Worm (Caenorhabditis elegans) whole organism, young adult: ENCODE measurements around the gene srr-3.
A peak's percentile ranks its signal among the peaks of the same experiment; 100 is the strongest.

Experiments
- B0261.1 ChIP-seq: sonication (generic microtip); optimal IDR thresholded peaks from 2 replicates; lab custom pipeline; 2016; ENCODE audit warnings: mild to moderate bottlenecking, missing genetic modification characterization, moderate library complexity, missing compliant biosample characterization
- C17E4.6 ChIP-seq: fragments of 200-800 bp; sonication (Bioruptor generic); IDR thresholded peaks from 2 replicates; pipeline ENCODE4 v1.3.6; 2022; ENCODE audit warnings: missing genetic modification reagents, missing genetic modification characterization, missing compliant biosample characterization
- D2030.7 ChIP-seq: fragments of 200-800 bp; sonication (Bioruptor generic); IDR thresholded peaks from 2 replicates; pipeline ENCODE4 v1.3.6; 2022; ENCODE audit warnings: missing genetic modification reagents, missing genetic modification characterization, missing compliant biosample characterization
- F22D6.2 ChIP-seq: sonication (generic microtip); optimal IDR thresholded peaks from 2 replicates; lab custom pipeline; 2016; ENCODE audit warnings: mild to moderate bottlenecking, missing genetic modification characterization, missing compliant biosample characterization
- F33H1.4 ChIP-seq: fragments of 200-800 bp; sonication (Bioruptor generic); IDR thresholded peaks from 2 replicates; pipeline ENCODE4 v1.3.6; 2022; ENCODE audit warnings: missing genetic modification reagents, missing genetic modification characterization, missing compliant biosample characterization
- F37B4.10 ChIP-seq: fragments of 200-800 bp; sonication (Bioruptor generic); IDR thresholded peaks from 2 replicates; pipeline ENCODE4 v1.3.6; 2022; ENCODE audit warnings: missing genetic modification characterization, missing compliant biosample characterization
- F57A8.1 ChIP-seq: fragments of 200-800 bp; sonication (Bioruptor generic); optimal IDR thresholded peaks from 2 replicates; lab custom pipeline; 2018; ENCODE audit warnings: mild to moderate bottlenecking, missing genetic modification characterization, moderate library complexity, missing compliant biosample characterization
- T26A5.8 ChIP-seq: sonication (generic microtip); optimal IDR thresholded peaks from 2 replicates; lab custom pipeline; 2016; ENCODE audit warnings: missing genetic modification characterization, missing compliant biosample characterization
- Y67H2A.10 ChIP-seq: fragments of 200-800 bp; sonication (Bioruptor generic); conservative IDR thresholded peaks from 2 replicates; pipeline ENCODE4 v1.3.6; 2022; ENCODE audit warnings: missing genetic modification reagents, missing genetic modification characterization, missing compliant biosample characterization
- Y79H2A.3 ChIP-seq: fragments of 200-800 bp; sonication (Bioruptor generic); conservative IDR thresholded peaks from 2 replicates; pipeline ENCODE4 v1.3.6; 2022; ENCODE audit warnings: missing genetic modification reagents, missing genetic modification characterization, missing compliant biosample characterization
- Y95B8A.8 ChIP-seq: fragments of 200-800 bp; sonication (Bioruptor generic); IDR thresholded peaks from 2 replicates; pipeline ENCODE4 v1.3.6; 2022; ENCODE audit warnings: missing genetic modification reagents, missing genetic modification characterization, missing compliant biosample characterization
- akir-1 ChIP-seq: fragments of 200-800 bp; sonication (Bioruptor generic); optimal IDR thresholded peaks from 2 replicates; lab custom pipeline; 2018; ENCODE audit warnings: mild to moderate bottlenecking, missing genetic modification characterization, moderate library complexity, missing compliant biosample characterization
- ama-1 ChIP-seq, 3 experiments: fragments of 150-350 bp in 1 of 3; sonication (generic microtip) in 2 of 3; optimal IDR thresholded peaks; 2 replicates each; lab custom pipeline; 2014 to 2018; ENCODE audit warnings: missing biosample characterization in 2 of 3, missing genetic modification characterization in 2 of 3, missing genetic modification reagents in 2 of 3
- aptf-2 ChIP-seq: fragments of 200-800 bp; sonication (Bioruptor generic); conservative IDR thresholded peaks from 2 replicates; pipeline ENCODE4 v1.3.6; 2022; ENCODE audit warnings: missing genetic modification reagents, missing genetic modification characterization, missing compliant biosample characterization
- aptf-3 ChIP-seq: fragments of 200-800 bp; sonication (Bioruptor generic); IDR thresholded peaks from 2 replicates; pipeline ENCODE4 v1.3.6; 2022; ENCODE audit warnings: missing genetic modification characterization, missing compliant biosample characterization
- attf-5 ChIP-seq: fragments of 200-800 bp; sonication (Bioruptor generic); optimal IDR thresholded peaks from 2 replicates; lab custom pipeline; 2018; ENCODE audit warnings: mild to moderate bottlenecking, missing genetic modification characterization, missing compliant biosample characterization
- attf-6 ChIP-seq: fragments of 200-800 bp; sonication (Bioruptor generic); IDR thresholded peaks from 2 replicates; pipeline ENCODE4 v1.3.6; 2022; ENCODE audit warnings: missing genetic modification reagents, missing genetic modification characterization, missing compliant biosample characterization
- bed-2 ChIP-seq: fragments of 200-800 bp; sonication (Bioruptor generic); IDR thresholded peaks from 2 replicates; pipeline ENCODE4 v1.3.6; 2022; ENCODE audit warnings: missing genetic modification reagents, missing genetic modification characterization, missing compliant biosample characterization
- ccch-3 ChIP-seq: fragments of 200-800 bp; sonication (Bioruptor generic); optimal IDR thresholded peaks from 2 replicates; lab custom pipeline; 2018; ENCODE audit warnings: mild to moderate bottlenecking, missing genetic modification characterization, missing compliant biosample characterization
- cebp-1 ChIP-seq, 2 experiments: fragments of 200-800 bp in 1 of 2; sonication (Bioruptor generic) in 1 of 2; sonication (generic microtip) in 1 of 2; IDR thresholded peaks in 1 of 2; optimal IDR thresholded peaks in 1 of 2; 2 replicates each; pipeline versions ENCODE4 v1.3.6 to Lab custom; 2017 to 2022; ENCODE audit warnings: missing compliant biosample characterization in 2 of 2, missing genetic modification characterization in 2 of 2, mild to moderate bottlenecking in 1 of 2, missing genetic modification reagents in 1 of 2, moderate library complexity in 1 of 2
- cebp-2 ChIP-seq: fragments of 200-800 bp; sonication (Bioruptor generic); IDR thresholded peaks from 2 replicates; pipeline ENCODE4 v1.3.6; 2022; ENCODE audit warnings: missing genetic modification characterization, missing compliant biosample characterization
- ceh-100 ChIP-seq: fragments of 200-800 bp; sonication (Bioruptor generic); IDR thresholded peaks from 2 replicates; pipeline ENCODE4 v1.3.6; 2022; ENCODE audit warnings: missing genetic modification reagents, missing genetic modification characterization, missing compliant biosample characterization
- ceh-58 ChIP-seq: fragments of 200-800 bp; sonication (Bioruptor generic); IDR thresholded peaks from 2 replicates; pipeline ENCODE4 v1.3.6; 2022; ENCODE audit warnings: missing genetic modification characterization, missing compliant biosample characterization
- ceh-91 ChIP-seq: fragments of 200-800 bp; sonication (Bioruptor generic); IDR thresholded peaks from 2 replicates; pipeline ENCODE4 v1.3.6; 2022; ENCODE audit warnings: missing genetic modification reagents, missing genetic modification characterization, missing compliant biosample characterization
- dpl-1 ChIP-seq: fragments of 150-350 bp; optimal IDR thresholded peaks from 2 replicates; lab custom pipeline; 2014; ENCODE audit warnings: missing biosample characterization, missing genetic modification reagents, missing genetic modification characterization
- efl-1 ChIP-seq: fragments of 150-350 bp; optimal IDR thresholded peaks from 2 replicates; lab custom pipeline; 2014; ENCODE audit warnings: missing biosample characterization, missing genetic modification reagents, missing genetic modification characterization
- egl-18 ChIP-seq: fragments of 200-800 bp; sonication (Bioruptor generic); IDR thresholded peaks from 2 replicates; pipeline ENCODE4 v1.3.6; 2022; ENCODE audit warnings: missing genetic modification reagents, missing genetic modification characterization, missing compliant biosample characterization
- egl-44 ChIP-seq: fragments of 200-800 bp; sonication (Bioruptor generic); IDR thresholded peaks from 2 replicates; pipeline ENCODE4 v1.3.6; 2022; ENCODE audit warnings: missing genetic modification reagents, missing genetic modification characterization, missing compliant biosample characterization
- egrh-3 ChIP-seq: fragments of 200-800 bp; sonication (Bioruptor generic); IDR thresholded peaks from 2 replicates; pipeline ENCODE4 v1.3.6; 2022; ENCODE audit warnings: missing genetic modification reagents, missing genetic modification characterization, missing compliant biosample characterization
- ets-4 ChIP-seq: fragments of 200-800 bp; sonication (Bioruptor generic); optimal IDR thresholded peaks from 2 replicates; lab custom pipeline; 2018; ENCODE audit warnings: mild to moderate bottlenecking, missing genetic modification characterization, missing compliant biosample characterization
- him-1 ChIP-seq: sonication (generic microtip); optimal IDR thresholded peaks from 2 replicates; lab custom pipeline; 2016; ENCODE audit warnings: missing genotype, missing genetic modification reagents, missing genetic modification characterization, missing compliant biosample characterization
- hsf-1 ChIP-seq: fragments of 200-800 bp; sonication (Bioruptor generic); IDR thresholded peaks from 2 replicates; pipeline ENCODE4 v1.3.6; 2022; ENCODE audit warnings: missing genetic modification reagents, missing genetic modification characterization, missing compliant biosample characterization
- lir-1 ChIP-seq: fragments of 200-800 bp; sonication (Bioruptor generic); conservative IDR thresholded peaks from 2 replicates; pipeline ENCODE4 v1.3.6; 2022; ENCODE audit warnings: missing genetic modification reagents, missing genetic modification characterization, missing compliant biosample characterization
- madf-8 ChIP-seq: fragments of 200-800 bp; sonication (Bioruptor generic); conservative IDR thresholded peaks from 2 replicates; pipeline ENCODE4 v1.3.6; 2022; ENCODE audit warnings: missing genetic modification reagents, missing genetic modification characterization, missing compliant biosample characterization
- mel-28 ChIP-seq: sonication (generic microtip); optimal IDR thresholded peaks from 2 replicates; lab custom pipeline; 2016; ENCODE audit warnings: borderline replicate concordance, mild to moderate bottlenecking, missing genetic modification characterization, missing compliant biosample characterization
- mes-4 ChIP-seq: sonication (generic microtip); optimal IDR thresholded peaks from 2 replicates; lab custom pipeline; 2016; ENCODE audit warnings: missing genotype, missing genetic modification characterization, missing compliant biosample characterization
- nhr-120 ChIP-seq: fragments of 200-800 bp; sonication (Bioruptor generic); IDR thresholded peaks from 2 replicates; pipeline ENCODE4 v1.3.6; 2022; ENCODE audit warnings: missing genetic modification characterization, missing compliant biosample characterization
- nhr-80 ChIP-seq: sonication (generic microtip); optimal IDR thresholded peaks from 2 replicates; lab custom pipeline; 2016; ENCODE audit warnings: missing genetic modification characterization, missing compliant biosample characterization
- nhr-90 ChIP-seq: sonication (generic microtip); optimal IDR thresholded peaks from 2 replicates; lab custom pipeline; 2016; ENCODE audit warnings: missing genotype, mild to moderate bottlenecking, missing genetic modification characterization, missing compliant biosample characterization
- pha-4 ChIP-seq: fragments of 150-350 bp; sonication (generic microtip); optimal IDR thresholded peaks from 2 replicates; lab custom pipeline; 2014; ENCODE audit warnings: missing biosample characterization, missing genetic modification reagents, missing genetic modification characterization
- rcor-1 ChIP-seq: fragments of 200-800 bp; sonication (Bioruptor generic); IDR thresholded peaks from 2 replicates; pipeline ENCODE4 v1.3.6; 2022; ENCODE audit warnings: missing genetic modification reagents, missing genetic modification characterization, missing compliant biosample characterization
- rec-8 ChIP-seq, 2 experiments: sonication (generic microtip); optimal IDR thresholded peaks; 2 replicates each; lab custom pipeline; 2016; ENCODE audit warnings: mild to moderate bottlenecking in 2 of 2, missing genetic modification characterization in 2 of 2, missing genetic modification reagents in 2 of 2, missing genotype in 2 of 2, missing biosample characterization in 1 of 2, missing compliant biosample characterization in 1 of 2, moderate library complexity in 1 of 2
- snpc-1.1 ChIP-seq: sonication (generic microtip); optimal IDR thresholded peaks from 2 replicates; lab custom pipeline; 2017; ENCODE audit warnings: missing genetic modification characterization, mild to moderate bottlenecking, missing compliant biosample characterization, antibody characterized with exemption, moderate library complexity, missing genotype, missing genetic modification reagents; ENCODE audit not compliant: insufficient read depth
- tbp1 ChIP-seq: fragments of 200-800 bp; sonication (Bioruptor generic); optimal IDR thresholded peaks from 2 replicates; lab custom pipeline; 2018; ENCODE audit warnings: mild to moderate bottlenecking, missing genetic modification characterization, missing compliant biosample characterization
- unc-130 ChIP-seq: sonication (generic microtip); optimal IDR thresholded peaks from 2 replicates; lab custom pipeline; 2016; ENCODE audit warnings: missing genetic modification reagents, missing genetic modification characterization, missing compliant biosample characterization
- ztf-28 ChIP-seq: fragments of 200-800 bp; sonication (Bioruptor generic); IDR thresholded peaks from 2 replicates; pipeline ENCODE4 v1.3.6; 2022; ENCODE audit warnings: missing genetic modification reagents, missing genetic modification characterization, missing compliant biosample characterization
- ztf-3 ChIP-seq: fragments of 200-800 bp; sonication (Bioruptor generic); optimal IDR thresholded peaks from 2 replicates; lab custom pipeline; 2018; ENCODE audit warnings: mild to moderate bottlenecking, missing genetic modification characterization, missing compliant biosample characterization

srr-3 gene

DNA sequence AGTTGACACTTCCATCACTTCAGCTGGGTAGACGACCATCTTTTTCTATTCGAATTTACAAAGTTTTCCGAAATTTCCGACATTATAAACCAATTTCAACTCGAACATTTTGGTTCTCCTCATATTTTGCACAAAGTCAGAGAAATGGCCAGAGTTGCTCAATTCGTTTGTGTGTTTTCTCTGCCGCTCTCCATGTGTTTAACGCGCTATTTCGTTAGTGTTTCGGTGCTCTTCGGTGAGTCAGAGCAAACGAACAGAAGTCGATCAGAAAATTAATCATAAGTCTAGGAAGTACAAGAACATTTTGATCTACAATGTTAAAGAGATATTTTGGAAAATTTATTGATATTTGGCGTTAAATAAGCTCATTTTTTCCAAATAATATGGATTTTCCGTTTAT, at the start of gene srr-3:
Gene srr-3 (minus strand): TSS at position 101 of the 400 bp plus-strand sequence.
- TF ChIP-seq egl-44 (GFP tag; lab: Robert Waterston, UW) (no peak), nhr-120 (no peak), ets-4 (GFP tag; lab: Kevin White, UChicago) (no peak), snpc-1.1 (tag; lab: Kevin White, UChicago) (no peak), pha-4 (no peak), F37B4.10 (GFP tag; lab: Robert Waterston, UW) (no peak), Y79H2A.3 (GFP tag; lab: Robert Waterston, UW) (no peak), egrh-3 (GFP tag; lab: Robert Waterston, UW) (no peak), ztf-28 (GFP tag; lab: Robert Waterston, UW) (no peak), F57A8.1 (GFP tag; lab: Kevin White, UChicago) (no peak), ccch-3 (GFP tag; lab: Kevin White, UChicago) (no peak), ztf-3 (GFP tag; lab: Kevin White, UChicago) (no peak), attf-6 (GFP tag; lab: Robert Waterston, UW) (no peak), ceh-91 (GFP tag; lab: Robert Waterston, UW) (no peak), dpl-1 (no peak), efl-1 (GFP tag; lab: Kevin White, UChicago) (no peak), nhr-80 (tag; lab: Kevin White, UChicago) (no peak), lir-1 (GFP tag; lab: Robert Waterston, UW) (no peak), him-1 (tag; lab: Kevin White, UChicago) (no peak)
- TF ChIP-seq, all 124 proteins: peak for 0

DNA sequence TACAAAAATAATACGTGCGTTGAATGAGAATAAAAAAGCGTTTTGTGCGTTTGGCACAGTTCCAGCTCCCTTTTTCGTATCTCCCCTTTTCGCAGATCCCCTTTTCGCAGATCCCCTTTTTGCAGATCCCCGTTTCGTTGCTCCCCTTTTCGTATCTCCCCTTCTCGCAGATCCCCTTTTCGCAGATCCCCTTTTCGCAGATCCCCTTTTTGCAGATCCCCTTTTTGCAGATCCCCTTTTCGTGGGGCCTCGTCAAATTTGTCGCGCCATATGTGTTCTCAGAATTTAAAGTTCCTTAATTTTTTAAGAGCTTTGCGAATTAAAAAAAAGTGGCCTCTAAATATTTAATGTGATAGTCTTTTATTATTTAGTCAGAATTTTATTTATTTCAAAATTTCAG, 44.4 kb upstream of the srr-3 start, which contains the start of gene Y32B12B.4:
Gene Y32B12B.4 (plus strand): TSS at position 399 of the 400 bp plus-strand sequence.
- 0 out of 2 replicates have a peak, but pooled peaks have one; percentile 9 for TF ChIP-seq aptf-2
- TF ChIP-seq cebp-2 (GFP tag; lab: Robert Waterston, UW), result no peak
- no peak for TF ChIP-seq cebp-1 (GFP tag; IDR thresholded peaks at IDR 0.05; lab: Robert Waterston, UW)
- TF ChIP-seq cebp-1 (tag; optimal IDR thresholded peaks at IDR 0.05; lab: Kevin White, UChicago), result no peak
- TF ChIP-seq rcor-1 (GFP tag; lab: Robert Waterston, UW), result no peak
- no peak for TF ChIP-seq ceh-58 (GFP tag; lab: Robert Waterston, UW)
- TF ChIP-seq ccch-3 (GFP tag; lab: Kevin White, UChicago), result no peak
- TF ChIP-seq akir-1 (GFP tag; lab: Kevin White, UChicago), result no peak
- no peak for TF ChIP-seq aptf-3 (GFP tag; lab: Robert Waterston, UW)
- TF ChIP-seq F22D6.2 (tag; lab: Kevin White, UChicago), result no peak
- no peak for TF ChIP-seq hsf-1 (GFP tag; lab: Robert Waterston, UW)
- TF ChIP-seq ama-1 (optimal IDR thresholded peaks at IDR 0.05; lab: Kevin White, UChicago), result no peak
- no peak for TF ChIP-seq ama-1 (GFP tag; optimal IDR thresholded peaks at IDR 0.05; lab: Kevin White, UChicago)
- TF ChIP-seq nhr-90 (tag; lab: Kevin White, UChicago), result no peak
- 0 out of 2 replicates have a peak, but pooled peaks have one; percentile 5 for TF ChIP-seq egrh-3 (GFP tag; lab: Robert Waterston, UW)
- no peak for TF ChIP-seq mel-28 (tag; lab: Kevin White, UChicago)
- no peak for TF ChIP-seq Y67H2A.10 (GFP tag; lab: Robert Waterston, UW)
- no peak for TF ChIP-seq bed-2 (GFP tag; lab: Robert Waterston, UW)
- 0 out of 2 replicates have a peak, but pooled peaks have one; percentile 13 for TF ChIP-seq D2030.7 (GFP tag; lab: Robert Waterston, UW)
- TF ChIP-seq F33H1.4 (GFP tag; lab: Robert Waterston, UW), result no peak
- TF ChIP-seq attf-5 (GFP tag; lab: Kevin White, UChicago), result no peak
- TF ChIP-seq ceh-100 (GFP tag; lab: Robert Waterston, UW), result peak; percentile 90
- TF ChIP-seq Y95B8A.8, result no peak
- no peak for TF ChIP-seq mes-4 (tag; lab: Kevin White, UChicago)
- no peak for TF ChIP-seq C17E4.6 (GFP tag; lab: Robert Waterston, UW)
- TF ChIP-seq B0261.1 (tag; lab: Kevin White, UChicago), result no peak
- TF ChIP-seq dpl-1, result no peak
- no peak for TF ChIP-seq madf-8 (GFP tag; lab: Robert Waterston, UW)
- TF ChIP-seq nhr-80 (tag; lab: Kevin White, UChicago), result no peak
- TF ChIP-seq egl-18, result no peak
- peak; percentile 34 for TF ChIP-seq unc-130 (GFP tag; lab: Kevin White, UChicago)
- TF ChIP-seq T26A5.8, result no peak
- TF ChIP-seq rec-8 (tag; optimal IDR thresholded peaks at IDR 0.05; lab: Kevin White, UChicago), result no peak
- no peak for TF ChIP-seq tbp1 (GFP tag; lab: Kevin White, UChicago)
- TF ChIP-seq ztf-28 (GFP tag; lab: Robert Waterston, UW), result no peak
